Worm (Caenorhabditis elegans) whole organism, early embryonic: ENCODE measurements around the gene warf-1.

ENCODE experiments used
- F13C5.2 ChIP-seq: sonication (generic microtip); optimal IDR thresholded peaks from 2 replicates; lab custom pipeline; 2017; ENCODE audit warnings: mild to moderate bottlenecking, missing genetic modification characterization, inconsistent platforms, missing compliant biosample characterization
- ets-7 ChIP-seq: sonication (generic microtip); optimal IDR thresholded peaks from 2 replicates; lab custom pipeline; 2016; ENCODE audit warnings: missing genotype, missing genetic modification characterization, missing compliant biosample characterization
- flt-1 ChIP-seq: fragments of 200-800 bp; sonication (Bioruptor generic); IDR thresholded peaks from 2 replicates; pipeline ENCODE4 v1.3.6; 2022; ENCODE audit warnings: missing genetic modification characterization, missing compliant biosample characterization
- hnd-1 ChIP-seq: sonication (generic microtip); optimal IDR thresholded peaks from 2 replicates; lab custom pipeline; 2016; ENCODE audit warnings: missing genetic modification characterization, missing compliant biosample characterization
- tra-4 ChIP-seq: sonication (generic microtip); optimal IDR thresholded peaks from 2 replicates; lab custom pipeline; 2017; ENCODE audit warnings: missing genetic modification characterization, missing compliant biosample characterization

DNA sequence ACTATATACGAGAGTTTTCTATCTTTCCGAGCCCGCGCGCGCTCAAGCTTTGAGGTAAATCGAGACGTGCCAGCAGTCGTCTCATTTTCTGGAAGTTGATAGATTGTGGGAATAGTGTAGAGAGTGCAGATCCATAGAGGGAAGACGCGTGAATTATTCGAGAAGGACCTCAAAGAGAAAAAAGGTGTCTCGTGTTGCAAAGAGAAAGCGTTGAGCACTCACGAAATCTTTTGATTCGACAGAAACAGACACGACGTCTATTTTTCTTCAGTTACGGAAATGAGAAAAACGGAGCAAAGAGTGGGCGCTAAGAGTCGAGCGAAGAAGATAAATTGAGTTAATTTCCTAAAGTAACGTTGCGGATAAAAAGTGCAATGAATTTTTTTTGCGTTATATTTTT is 10.7 kb upstream of the warf-1 start:
- TF ChIP-seq ets-7 = no peak
- no peak for TF ChIP-seq flt-1 (GFP tag; lab: Robert Waterston, UW)
- no peak for TF ChIP-seq hnd-1 (tag; lab: Kevin White, UChicago)
- no peak for TF ChIP-seq tra-4 (tag; lab: Kevin White, UChicago)
- TF ChIP-seq F13C5.2 = no peak
